Worm (Caenorhabditis elegans): ENCODE results near the gene lurp-1.

- no peak for TF ChIP-seq T22C8.4 (GFP tag; IDR thresholded peaks at IDR 0.05)
- no peak for TF ChIP-seq flt-1 (GFP tag; IDR thresholded peaks at IDR 0.05)
- TF ChIP-seq klf-2 (GFP tag; conservative IDR thresholded peaks at IDR 0.05), result no peak
- no peak for TF ChIP-seq ztf-29 (GFP tag; IDR thresholded peaks at IDR 0.05)
- TF ChIP-seq cog-1 (tag; optimal IDR thresholded peaks at IDR 0.05), result no peak
- TF ChIP-seq med-1 (GFP tag; optimal IDR thresholded peaks at IDR 0.05; ENCODE audit: insufficient read depth), result no peak
- no peak for TF ChIP-seq tab-1 (GFP tag; IDR thresholded peaks at IDR 0.05)
These were observed 33.7 kb upstream of the lurp-1 start for ce11 chrII:10847057-10847456.
